Fruit fly (Drosophila melanogaster): ENCODE results near the gene Atac2.

The Atac2 gene

DNA sequence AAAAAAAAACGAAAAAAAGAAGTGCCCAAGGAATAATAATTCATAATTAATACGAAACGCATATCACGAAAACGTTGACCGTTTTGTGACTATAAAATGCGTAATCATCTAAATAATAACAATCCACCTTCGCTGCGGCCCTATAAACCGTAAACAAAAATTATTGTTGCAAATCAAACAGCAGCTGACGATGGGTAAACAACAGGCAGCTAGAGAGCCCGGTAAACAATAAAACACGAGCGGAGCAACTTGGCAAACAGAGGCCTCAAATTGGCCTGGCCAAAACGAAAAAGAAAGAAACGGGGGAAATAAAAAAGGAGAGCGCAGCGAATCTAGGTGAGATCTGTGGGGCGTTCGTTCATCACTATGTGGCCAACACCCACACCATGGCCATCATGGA is 44.5 kb downstream of the Atac2 start (continued):
- TF ChIP-seq brk (GFP tag; optimal IDR thresholded peaks at IDR 0.05): no peak

DNA sequence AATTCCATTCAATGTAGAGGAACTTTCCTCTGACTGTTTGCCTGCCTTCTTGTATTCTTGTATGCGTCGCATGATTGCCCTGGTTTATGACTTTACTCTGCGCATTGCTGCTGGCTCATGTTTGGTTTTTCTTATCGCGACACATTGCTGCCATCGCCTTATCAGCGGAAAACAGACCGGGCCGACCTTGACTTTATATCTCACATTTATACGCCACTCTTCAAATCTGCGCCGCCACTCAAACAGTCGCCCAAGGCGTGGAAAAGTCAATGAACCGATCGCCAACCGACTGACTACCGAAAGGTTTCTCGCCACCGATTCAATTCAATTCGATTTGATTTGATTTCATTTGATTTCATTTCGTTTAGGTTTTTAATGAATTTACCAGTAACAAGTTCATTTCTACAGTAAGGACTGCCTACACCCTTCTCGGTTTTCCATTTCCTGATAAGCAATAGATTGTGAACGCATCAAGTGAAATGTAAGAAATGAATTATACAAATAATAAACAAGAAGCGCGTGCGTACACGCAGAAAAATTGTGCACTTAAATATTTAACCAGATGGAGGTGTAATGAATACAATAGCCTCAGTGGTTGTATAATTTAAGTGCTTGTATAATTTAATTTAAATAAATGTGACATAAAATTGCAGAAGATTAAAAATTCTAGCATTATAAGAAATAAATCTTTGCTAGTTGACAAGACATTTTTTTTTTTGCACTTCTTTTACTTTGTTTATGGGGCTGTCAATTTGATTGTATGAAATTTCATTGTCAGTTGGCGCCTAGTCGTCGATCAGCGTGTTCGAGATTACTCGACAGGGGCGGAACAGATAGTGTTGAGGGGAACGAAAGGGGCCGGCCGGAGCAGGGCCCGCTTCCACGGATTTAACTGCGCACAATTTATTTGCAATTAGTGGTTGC is 45.6 kb downstream of the Atac2 start:
- TF ChIP-seq Jra (GFP tag; optimal IDR thresholded peaks at IDR 0.05) (no peak), Hr83 (GFP tag; optimal IDR thresholded peaks at IDR 0.05; ENCODE audit: poor library complexity, severe bottlenecking) (no peak), psq (GFP tag; optimal IDR thresholded peaks at IDR 0.05) (peak; percentile 2), dsf (GFP tag; optimal IDR thresholded peaks at IDR 0.05; ENCODE audit: borderline replicate concordance) (no peak), GATAd (GFP tag; optimal IDR thresholded peaks at IDR 0.05) (no peak), dl (GFP tag; optimal IDR thresholded peaks at IDR 0.05; ENCODE audit: insufficient read depth in 1 of 2, partially characterized antibody in 2 of 2) (no peak), CG32264 (GFP tag; optimal IDR thresholded peaks at IDR 0.05) (no peak), Dfd (GFP tag; optimal IDR thresholded peaks at IDR 0.05) (no peak), foxo (GFP tag; optimal IDR thresholded peaks at IDR 0.05) (peak in 1 of 2 experiments; percentile 26), jim (GFP tag; optimal IDR thresholded peaks at IDR 0.05) (no peak), HLH106 (tag; optimal IDR thresholded peaks at IDR 0.05) (peak; percentile 6), Hr78 (GFP tag; optimal IDR thresholded peaks at IDR 0.05) (no peak), fru (GFP tag; optimal IDR thresholded peaks at IDR 0.05) (peak; percentile 12), Myc (optimal IDR thresholded peaks at IDR 0.05) (no peak), Abd-B (GFP tag; optimal IDR thresholded peaks at IDR 0.05) (no peak), Hnf4 (GFP tag; optimal IDR thresholded peaks at IDR 0.05) (no peak), ey (GFP tag; optimal IDR thresholded peaks at IDR 0.05) (peak; percentile 18), h (GFP tag; optimal IDR thresholded peaks at IDR 0.05) (peak; percentile 48), CrebA (GFP tag; optimal IDR thresholded peaks at IDR 0.05; ENCODE audit: borderline replicate concordance) (no peak), CG9705 (GFP tag; optimal IDR thresholded peaks at IDR 0.05) (no peak), Rel (GFP tag; optimal IDR thresholded peaks at IDR 0.05) (no peak), Rel (tag; optimal IDR thresholded peaks at IDR 0.05) (peak; percentile 44), brk (GFP tag; optimal IDR thresholded peaks at IDR 0.05) (no peak), rgr (GFP tag; optimal IDR thresholded peaks at IDR 0.05) (peak; percentile 6), br (GFP tag; optimal IDR thresholded peaks at IDR 0.05) (no peak), lola (GFP tag; optimal IDR thresholded peaks at IDR 0.05) (no peak), OdsH (GFP tag; optimal IDR thresholded peaks at IDR 0.05) (no peak), N (GFP tag; optimal IDR thresholded peaks at IDR 0.05) (no peak)

- no peak for TF ChIP-seq pan (optimal IDR thresholded peaks at IDR 0.05)
- no peak for TF ChIP-seq Sp1 (GFP tag; optimal IDR thresholded peaks at IDR 0.05)
- no peak for TF ChIP-seq Hr78 (GFP tag; optimal IDR thresholded peaks at IDR 0.05)
- no peak for TF ChIP-seq lola (GFP tag; optimal IDR thresholded peaks at IDR 0.05)
- TF ChIP-seq dmrt93B (GFP tag; optimal IDR thresholded peaks at IDR 0.05): no peak
- TF ChIP-seq HLH106 (tag; optimal IDR thresholded peaks at IDR 0.05): no peak
- TF ChIP-seq psq (GFP tag; optimal IDR thresholded peaks at IDR 0.05): no peak
- TF ChIP-seq Vsx2 (GFP tag; optimal IDR thresholded peaks at IDR 0.05; ENCODE audit: partially characterized antibody): no peak
- TF ChIP-seq Hr83 (GFP tag; optimal IDR thresholded peaks at IDR 0.05; ENCODE audit: poor library complexity, severe bottlenecking): no peak
- TF ChIP-seq sage (GFP tag; optimal IDR thresholded peaks at IDR 0.05): no peak
These were observed 47.6 kb downstream of the Atac2 start for dm6 chr2L:18564417-18564816.

DNA sequence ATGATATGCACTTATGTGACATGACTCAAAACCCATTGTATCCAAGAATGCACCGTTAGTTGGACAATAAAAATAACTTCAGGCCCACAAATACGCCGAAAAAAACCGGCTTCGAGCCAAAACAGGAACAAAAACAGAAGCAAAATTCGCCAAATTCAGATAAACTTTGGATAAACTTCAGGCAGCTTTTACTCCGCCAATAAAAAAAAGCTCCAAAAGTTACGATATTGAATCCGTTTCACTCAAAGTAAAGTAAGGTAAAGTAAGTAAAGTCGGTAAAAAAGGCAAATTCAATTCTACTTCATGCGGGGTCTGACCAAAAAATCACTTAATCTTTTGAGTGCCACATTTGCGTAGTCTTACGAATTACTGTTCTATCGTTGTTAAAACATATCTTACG is 48.1 kb downstream of the Atac2 start:
- TF ChIP-seq pan (optimal IDR thresholded peaks at IDR 0.05): no peak
- peak; percentile 35 for TF ChIP-seq sage (GFP tag; optimal IDR thresholded peaks at IDR 0.05)
- no peak for TF ChIP-seq Mio (GFP tag; optimal IDR thresholded peaks at IDR 0.05)
- TF ChIP-seq brk (GFP tag; optimal IDR thresholded peaks at IDR 0.05): peak; percentile 0
- no peak for TF ChIP-seq h (GFP tag; optimal IDR thresholded peaks at IDR 0.05)
- TF ChIP-seq foxo (GFP tag; optimal IDR thresholded peaks at IDR 0.05): peak in 1 of 2 experiments; percentile 27
- TF ChIP-seq Abd-B (GFP tag; optimal IDR thresholded peaks at IDR 0.05): no peak
- TF ChIP-seq psq (GFP tag; optimal IDR thresholded peaks at IDR 0.05): no peak
- TF ChIP-seq lola (GFP tag; optimal IDR thresholded peaks at IDR 0.05): no peak
- TF ChIP-seq dsf (GFP tag; optimal IDR thresholded peaks at IDR 0.05; ENCODE audit: borderline replicate concordance): no peak
- no peak for TF ChIP-seq Dif (GFP tag; optimal IDR thresholded peaks at IDR 0.05; ENCODE audit: partially characterized antibody)

Measured in whole organism, wandering third instar larva.